Fruit fly (Drosophila melanogaster) whole organism, embryonic: ENCODE results near the gene CG4074.

ENCODE experiments used
- Awh ChIP-seq: fragments of 200-800 bp; sonication (Bioruptor generic); IDR thresholded peaks from 2 replicates; pipeline ENCODE4, ENCODE4 v1.3.6; 2022; ENCODE audit warnings: missing biosample characterization, missing genetic modification characterization
- Bteb2 ChIP-seq: fragments of 200-800 bp; sonication (Bioruptor generic); optimal IDR thresholded peaks from 2 replicates; lab custom pipeline; 2016; ENCODE audit warnings: missing biosample characterization, missing genetic modification characterization
- CG1024 ChIP-seq: fragments of 200-800 bp; sonication (Bioruptor generic); IDR thresholded peaks from 2 replicates; pipeline ENCODE4 v1.3.6; 2022; ENCODE audit warnings: missing biosample characterization, missing genetic modification characterization
- CG12744 ChIP-seq: fragments of 200-800 bp; sonication (Bioruptor generic); optimal IDR thresholded peaks from 2 replicates; lab custom pipeline; 2016; ENCODE audit warnings: missing biosample characterization, missing genetic modification characterization
- CG12942 ChIP-seq: fragments of 200-800 bp; sonication (Bioruptor generic); optimal IDR thresholded peaks from 3 replicates; lab custom pipeline; 2016; ENCODE audit warnings: missing biosample characterization, missing genetic modification characterization
- CG13287 ChIP-seq: fragments of 200-800 bp; sonication (Bioruptor generic); IDR thresholded peaks from 2 replicates; pipeline ENCODE4 v1.3.6; 2022; ENCODE audit warnings: missing biosample characterization, missing genetic modification characterization; ENCODE audit not compliant: partially characterized antibody
- CG13424 ChIP-seq: fragments of 200-800 bp; sonication (Bioruptor generic); optimal IDR thresholded peaks from 2 replicates; lab custom pipeline; 2019; ENCODE audit warnings: missing biosample characterization, mild to moderate bottlenecking, missing genetic modification characterization, moderate library complexity
- CG13894 ChIP-seq: fragments of 200-800 bp; sonication (Bioruptor generic); optimal IDR thresholded peaks from 3 replicates; lab custom pipeline; 2018; ENCODE audit warnings: missing biosample characterization, mild to moderate bottlenecking, missing genetic modification characterization, moderate library complexity
- CG14441 ChIP-seq: fragments of 200-800 bp; sonication (Bioruptor generic); IDR thresholded peaks from 2 replicates; pipeline ENCODE4 v1.3.6; 2022; ENCODE audit warnings: missing biosample characterization, missing genetic modification characterization
- CG15269 ChIP-seq: fragments of 200-800 bp; sonication (Bioruptor generic); optimal IDR thresholded peaks from 2 replicates; lab custom pipeline; 2018; ENCODE audit warnings: missing biosample characterization, mild to moderate bottlenecking, missing genetic modification characterization, moderate library complexity
- CG16813 ChIP-seq: fragments of 200-800 bp; sonication (Bioruptor generic); IDR thresholded peaks from 3 replicates; pipeline ENCODE4 v1.3.6; 2022; ENCODE audit warnings: missing biosample characterization, missing genetic modification characterization; ENCODE audit not compliant: partially characterized antibody
- CG17186 ChIP-seq: fragments of 200-800 bp; sonication (Bioruptor generic); optimal IDR thresholded peaks from 3 replicates; lab custom pipeline; 2017; ENCODE audit warnings: missing biosample characterization, missing genetic modification reagents, missing genetic modification characterization
- CG17568 ChIP-seq: fragments of 200-800 bp; sonication (Bioruptor generic); optimal IDR thresholded peaks from 2 replicates; lab custom pipeline; 2018; ENCODE audit warnings: missing biosample characterization, mild to moderate bottlenecking, missing genetic modification characterization, moderate library complexity
- CG1792 ChIP-seq: fragments of 200-800 bp; sonication (Bioruptor generic); optimal IDR thresholded peaks from 2 replicates; lab custom pipeline; 2016; ENCODE audit warnings: missing biosample characterization, missing genetic modification characterization
- CG2129 ChIP-seq: fragments of 200-800 bp; sonication (Bioruptor generic); IDR thresholded peaks from 2 replicates; pipeline ENCODE4 v1.3.6; 2022; ENCODE audit warnings: missing biosample characterization, missing genetic modification characterization; ENCODE audit not compliant: partially characterized antibody
- CG30020 ChIP-seq: fragments of 200-800 bp; optimal IDR thresholded peaks from 2 replicates; lab custom pipeline; 2019; ENCODE audit warnings: missing biosample characterization, mild to moderate bottlenecking, missing genetic modification characterization, moderate library complexity
- CG31388 ChIP-seq: fragments of 200-800 bp; sonication (Bioruptor generic); optimal IDR thresholded peaks from 2 replicates; lab custom pipeline; 2016; ENCODE audit warnings: missing biosample characterization, missing genetic modification characterization
- CG3407 ChIP-seq: fragments of 200-800 bp; sonication (Bioruptor generic); optimal IDR thresholded peaks from 2 replicates; lab custom pipeline; 2018; ENCODE audit warnings: missing biosample characterization, mild to moderate bottlenecking, missing genetic modification characterization
- CG6272 ChIP-seq: fragments of 200-800 bp; sonication (Bioruptor generic); IDR thresholded peaks from 2 replicates; pipeline ENCODE4 v1.3.6; 2022; ENCODE audit warnings: missing biosample characterization, missing genetic modification characterization
- CG7357 ChIP-seq: fragments of 200-800 bp; sonication (Bioruptor generic); IDR thresholded peaks from 3 replicates; pipeline ENCODE4 v1.3.6; 2022; ENCODE audit warnings: missing biosample characterization, missing genetic modification characterization
- CG8281 ChIP-seq: fragments of 200-800 bp; sonication (Bioruptor generic); optimal IDR thresholded peaks from 2 replicates; lab custom pipeline; 2018; ENCODE audit warnings: missing biosample characterization, mild to moderate bottlenecking, missing genetic modification characterization, moderate library complexity
- CG8290 ChIP-seq, 3 experiments: fragments of 200-800 bp; sonication (Bioruptor generic); optimal IDR thresholded peaks; 2 replicates each; lab custom pipeline; 2016 to 2019; ENCODE audit warnings: missing biosample characterization in 3 of 3, missing genetic modification characterization in 3 of 3, mild to moderate bottlenecking in 2 of 3, moderate library complexity in 1 of 3
- CG8924 ChIP-seq: fragments of 200-800 bp; optimal IDR thresholded peaks from 3 replicates; lab custom pipeline; 2019; ENCODE audit warnings: missing biosample characterization, mild to moderate bottlenecking, missing genetic modification characterization, moderate library complexity
- CG9727 ChIP-seq: fragments of 200-800 bp; sonication (Bioruptor generic); optimal IDR thresholded peaks from 3 replicates; lab custom pipeline; 2017; ENCODE audit warnings: missing biosample characterization, mild to moderate bottlenecking, missing genetic modification characterization
- Eip74EF ChIP-seq, 2 experiments: fragments of 200-800 bp in 1 of 2; fragments of >200 bp in 1 of 2; sonication (Bioruptor generic) in 1 of 2; optimal IDR thresholded peaks; 2 replicates each; lab custom pipeline; 2017 to 2019; ENCODE audit warnings: missing biosample characterization in 2 of 2, missing genetic modification characterization in 2 of 2, mild to moderate bottlenecking in 1 of 2, moderate library complexity in 1 of 2
- H15 ChIP-seq: fragments of 200-800 bp; sonication (Bioruptor generic); IDR thresholded peaks from 3 replicates; pipeline ENCODE4 v1.3.6; 2022; ENCODE audit warnings: missing biosample characterization, missing genetic modification characterization
- Hr3 ChIP-seq: fragments of 200-800 bp; sonication (Bioruptor generic); optimal IDR thresholded peaks from 3 replicates; lab custom pipeline; 2016; ENCODE audit warnings: missing biosample characterization, missing genetic modification characterization
- Hr78 ChIP-seq, 2 experiments: fragments of 200-800 bp in 1 of 2; fragments of >200 bp in 1 of 2; sonication (Bioruptor generic) in 1 of 2; optimal IDR thresholded peaks; 2 replicates each; lab custom pipeline; 2017 to 2019; ENCODE audit warnings: missing biosample characterization in 2 of 2, missing genetic modification characterization in 2 of 2, mild to moderate bottlenecking in 1 of 2, moderate library complexity in 1 of 2
- Jarid2 ChIP-seq: fragments of 200-800 bp; sonication (Bioruptor generic); optimal IDR thresholded peaks from 3 replicates; lab custom pipeline; 2017; ENCODE audit warnings: mild to moderate bottlenecking, missing biosample characterization, missing genetic modification reagents, missing genetic modification characterization
- Mad ChIP-seq: fragments of 200-800 bp; sonication (Bioruptor generic); optimal IDR thresholded peaks from 2 replicates; lab custom pipeline; 2016; ENCODE audit warnings: missing biosample characterization, missing genetic modification characterization
- Oli ChIP-seq: fragments of 200-800 bp; sonication (Bioruptor generic); optimal IDR thresholded peaks from 2 replicates; lab custom pipeline; 2018; ENCODE audit warnings: missing biosample characterization, mild to moderate bottlenecking, missing genetic modification characterization, moderate library complexity
- Side ChIP-seq: fragments of 200-800 bp; sonication (Bioruptor generic); optimal IDR thresholded peaks from 2 replicates; lab custom pipeline; 2016; ENCODE audit warnings: missing biosample characterization, missing genetic modification characterization
- Spps ChIP-seq: fragments of 200-800 bp; sonication (Bioruptor generic); optimal IDR thresholded peaks from 2 replicates; lab custom pipeline; 2018; ENCODE audit warnings: missing biosample characterization, mild to moderate bottlenecking, missing genetic modification characterization
- Stat92E ChIP-seq, 3 experiments: fragments of >200 bp in 2 of 3; fragments of 200-800 bp in 1 of 3; sonication (Bioruptor generic) in 1 of 3; optimal IDR thresholded peaks; 2 replicates each; lab custom pipeline; 2017 to 2019; ENCODE audit warnings: missing biosample characterization in 3 of 3, missing genetic modification characterization in 3 of 3, mild to moderate bottlenecking in 1 of 3, moderate library complexity in 1 of 3
- cad ChIP-seq: fragments of >200 bp; optimal IDR thresholded peaks from 2 replicates; lab custom pipeline; 2017; ENCODE audit warnings: missing biosample characterization, missing genetic modification characterization
- dm ChIP-seq: fragments of 200-800 bp; sonication (Bioruptor generic); optimal IDR thresholded peaks from 3 replicates; lab custom pipeline; 2016; ENCODE audit warnings: missing biosample characterization, missing genetic modification characterization
- dmrt99B ChIP-seq: fragments of 200-800 bp; sonication (Bioruptor generic); optimal IDR thresholded peaks from 2 replicates; lab custom pipeline; 2018; ENCODE audit warnings: missing biosample characterization, mild to moderate bottlenecking, missing genetic modification characterization, moderate library complexity
- ems ChIP-seq: fragments of 200-800 bp; sonication (Bioruptor generic); optimal IDR thresholded peaks from 3 replicates; lab custom pipeline; 2016; ENCODE audit warnings: missing biosample characterization, missing genetic modification characterization
- eyg ChIP-seq: fragments of 200-800 bp; sonication (Bioruptor generic); optimal IDR thresholded peaks from 3 replicates; lab custom pipeline; 2016; ENCODE audit warnings: missing biosample characterization, missing genetic modification characterization
- gro ChIP-seq: fragments of 200-800 bp; sonication (Bioruptor generic); optimal IDR thresholded peaks from 2 replicates; lab custom pipeline; 2016; ENCODE audit warnings: missing biosample characterization, missing genetic modification characterization
- sc ChIP-seq, 3 experiments: fragments of >200 bp in 2 of 3; fragments of 200-800 bp in 1 of 3; sonication (Bioruptor generic) in 1 of 3; optimal IDR thresholded peaks; 2 replicates in 2 of 3; 3 replicates in 1 of 3; lab custom pipeline; 2017; ENCODE audit warnings: mild to moderate bottlenecking in 1 of 3, missing biosample characterization in 1 of 3, missing genetic modification characterization in 1 of 3, missing genetic modification reagents in 1 of 3
- schlank ChIP-seq: fragments of 200-800 bp; sonication (Bioruptor generic); optimal IDR thresholded peaks from 2 replicates; lab custom pipeline; 2018; ENCODE audit warnings: missing biosample characterization, mild to moderate bottlenecking, missing genetic modification characterization
- ssp ChIP-seq: fragments of 200-800 bp; sonication (Bioruptor generic); IDR thresholded peaks from 2 replicates; pipeline ENCODE4 v1.3.6; 2022; ENCODE audit warnings: missing biosample characterization, missing genetic modification characterization
- stwl ChIP-seq: fragments of 200-800 bp; sonication (Bioruptor generic); optimal IDR thresholded peaks from 3 replicates; lab custom pipeline; 2018; ENCODE audit warnings: missing biosample characterization, mild to moderate bottlenecking, missing genetic modification characterization, moderate library complexity
- tx ChIP-seq: fragments of 200-800 bp; sonication (Bioruptor generic); optimal IDR thresholded peaks from 2 replicates; lab custom pipeline; 2016; ENCODE audit warnings: missing biosample characterization, missing genetic modification characterization
- vnd ChIP-seq: fragments of 200-800 bp; sonication (Bioruptor generic); IDR thresholded peaks from 3 replicates; pipeline ENCODE4 v1.3.6; 2022; ENCODE audit warnings: missing biosample characterization, missing genetic modification characterization; ENCODE audit not compliant: partially characterized antibody
- vvl ChIP-seq: fragments of 200-800 bp; sonication (Bioruptor generic); IDR thresholded peaks from 2 replicates; pipeline ENCODE4 v1.3.6; 2022; ENCODE audit warnings: missing biosample characterization, missing genetic modification characterization
- wek ChIP-seq: fragments of 200-800 bp; sonication (Bioruptor generic); optimal IDR thresholded peaks from 3 replicates; lab custom pipeline; 2018; ENCODE audit warnings: missing biosample characterization, mild to moderate bottlenecking, missing genetic modification characterization, moderate library complexity

Gene CG4074

DNA sequence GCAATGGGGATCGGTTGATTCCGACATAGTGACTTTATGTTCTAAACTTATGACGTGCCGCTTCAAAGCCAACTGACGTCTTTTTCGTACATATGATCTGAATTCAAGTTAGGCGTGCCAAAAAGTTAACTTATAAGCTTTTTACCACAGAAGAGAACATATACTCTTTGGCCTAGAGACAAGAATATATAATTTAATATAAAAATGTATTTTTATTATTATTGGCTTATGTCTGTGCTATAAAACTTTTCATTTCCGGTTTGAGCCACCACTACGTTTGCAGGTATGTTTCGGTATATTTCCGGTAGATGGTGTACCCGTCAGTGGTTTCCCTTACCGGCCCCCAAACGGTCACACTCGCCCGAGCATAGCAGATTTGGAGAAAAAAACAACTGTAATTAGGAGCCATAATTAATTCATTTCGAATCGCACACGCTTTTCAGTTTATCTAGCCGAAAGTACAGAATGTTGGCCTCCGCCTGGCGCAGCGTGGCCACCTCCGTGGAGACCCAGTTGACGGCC lies 29.1 kb upstream of the CG4074 start, which contains the start of the genes CG3698 and tzn (continued):
- TF ChIP-seq CG13287 (GFP tag; lab: Robert Waterston, UW) (peak; percentile 43; the same call in 1 of the 2 replicates), vnd (GFP tag; lab: Robert Waterston, UW) (no peak), Bteb2 (GFP tag; lab: Kevin White, UChicago) (peak; percentile 82), sc (optimal IDR thresholded peaks at IDR 0.05; lab: Kevin White, UChicago) (no peak), sc (GFP tag; optimal IDR thresholded peaks at IDR 0.05; lab: Kevin White, UChicago) (peak; percentile 95), dm (GFP tag; lab: Kevin White, UChicago) (peak; percentile 85), stwl (tag; lab: Kevin White, UChicago) (peak; percentile 91), CG17186 (GFP tag; lab: Kevin White, UChicago) (peak; percentile 85), Mad (GFP tag; lab: Kevin White, UChicago) (peak; percentile 92), CG2129 (GFP tag; lab: Robert Waterston, UW) (no peak), tx (peak; percentile 54), CG9727 (GFP tag; lab: Kevin White, UChicago) (peak; percentile 97), CG31388 (peak; percentile 77), vvl (GFP tag; lab: Robert Waterston, UW) (peak; percentile 97), CG6272 (GFP tag; lab: Robert Waterston, UW) (peak; percentile 86), gro (GFP tag; lab: Kevin White, UChicago) (peak; percentile 82), CG13894 (no peak), dmrt99B (tag; lab: Kevin White, UChicago) (no peak), CG8281 (tag; lab: Kevin White, UChicago) (peak; percentile 74), CG1024 (GFP tag; lab: Robert Waterston, UW) (peak; percentile 87), CG30020 (tag; lab: Kevin White, UChicago) (peak; percentile 66), ems (GFP tag; lab: Kevin White, UChicago) (peak; percentile 82), CG17568 (GFP tag; lab: Kevin White, UChicago) (no peak), Hr3 (GFP tag; lab: Kevin White, UChicago) (peak; percentile 87), CG8924 (peak; percentile 78), Eip74EF (GFP tag; optimal IDR thresholded peaks at IDR 0.05; lab: Kevin White, UChicago) (no peak), ssp (GFP tag; lab: Robert Waterston, UW) (peak; percentile 81), Oli (tag; lab: Kevin White, UChicago) (peak; percentile 86), Stat92E (GFP tag; optimal IDR thresholded peaks at IDR 0.05; lab: Kevin White, UChicago) (peak in 1 of 3 experiments; percentile 28), CG12942 (GFP tag; lab: Kevin White, UChicago) (peak; percentile 89), CG15269 (tag; lab: Kevin White, UChicago) (no peak), wek (peak; percentile 87), CG3407 (peak; percentile 94), Spps (tag; lab: Kevin White, UChicago) (peak; percentile 79), CG12744 (GFP tag; lab: Kevin White, UChicago) (peak; percentile 70), Awh (GFP tag; lab: Robert Waterston, UW) (peak; percentile 92), CG13424 (tag; lab: Kevin White, UChicago) (peak; percentile 78), CG16813 (no peak), Jarid2 (peak; percentile 90), cad (GFP tag; lab: Kevin White, UChicago) (no peak), schlank (tag; lab: Kevin White, UChicago) (peak; percentile 92), CG7357 (peak; percentile 78; the same call in 2 of the 3 replicates), CG1792 (GFP tag; lab: Kevin White, UChicago) (peak; percentile 68), H15 (peak; percentile 94), CG14441 (GFP tag; lab: Robert Waterston, UW) (peak; percentile 89), eyg (GFP tag; lab: Kevin White, UChicago) (peak; percentile 82), Side (GFP tag; lab: Kevin White, UChicago) (peak; percentile 86), CG8290 (GFP tag; optimal IDR thresholded peaks at IDR 0.05; lab: Kevin White, UChicago) (peak; percentile 95), CG8290 (tag; optimal IDR thresholded peaks at IDR 0.05; lab: Kevin White, UChicago) (peak in 1 of 2 experiments; percentile 91), Hr78 (GFP tag; optimal IDR thresholded peaks at IDR 0.05; lab: Kevin White, UChicago) (no peak)
